Worm (Caenorhabditis elegans): ENCODE results near the gene yars-2.

Gene yars-2

DNA sequence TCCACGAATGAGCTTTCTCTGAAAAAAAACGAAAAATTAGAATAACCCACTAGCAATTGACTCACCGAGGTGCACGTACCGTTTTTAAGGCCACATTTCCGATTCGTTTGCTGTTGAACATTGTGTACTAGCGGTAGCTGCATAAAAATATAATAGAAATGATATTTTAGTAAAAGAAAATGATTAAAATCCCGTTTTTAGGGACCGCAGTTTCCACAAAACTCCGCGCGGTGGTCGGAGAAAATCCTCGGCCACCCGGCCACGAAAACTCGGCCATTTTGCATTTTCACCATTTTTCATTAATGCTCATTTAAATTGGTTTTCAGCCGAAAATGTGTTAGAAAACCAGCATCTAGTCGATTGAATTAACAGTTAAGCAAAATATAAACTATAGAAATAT is at the start of gene yars-2:
Gene yars-2 (minus strand): TSS at position 249 of the 400 bp plus-strand sequence.
- TF ChIP-seq unc-62 (GFP tag; optimal IDR thresholded peaks at IDR 0.05): no peak

- TF ChIP-seq unc-62 (GFP tag; optimal IDR thresholded peaks at IDR 0.05): no peak
Observed at ce11 chrIV:4760378-4761084, 48.1 kb upstream of the yars-2 start, which contains the start of the genes memi-1 and cyp-31A3. Gene memi-1, minus strand, starts transcription at chrIV:4760428. Gene cyp-31A3, plus strand, starts transcription at chrIV:4761049.

- no peak for TF ChIP-seq unc-62 (GFP tag; optimal IDR thresholded peaks at IDR 0.05)
Observed at ce11 chrIV:4758659-4759058, 46.2 kb upstream of the yars-2 start, which contains the start of gene Y17G9B.8. Gene Y17G9B.8, minus strand, starts transcription at chrIV:4758840.

- no peak for TF ChIP-seq unc-62 (GFP tag; optimal IDR thresholded peaks at IDR 0.05)
Observed at ce11 chrIV:4755929-4756655, 43.7 kb upstream of the yars-2 start, which contains the start of the genes fbxb-77 and Y17G9B.11. Gene fbxb-77, minus strand, starts transcription at chrIV:4756157. Gene Y17G9B.11, plus strand, starts transcription at chrIV:4756605.

DNA sequence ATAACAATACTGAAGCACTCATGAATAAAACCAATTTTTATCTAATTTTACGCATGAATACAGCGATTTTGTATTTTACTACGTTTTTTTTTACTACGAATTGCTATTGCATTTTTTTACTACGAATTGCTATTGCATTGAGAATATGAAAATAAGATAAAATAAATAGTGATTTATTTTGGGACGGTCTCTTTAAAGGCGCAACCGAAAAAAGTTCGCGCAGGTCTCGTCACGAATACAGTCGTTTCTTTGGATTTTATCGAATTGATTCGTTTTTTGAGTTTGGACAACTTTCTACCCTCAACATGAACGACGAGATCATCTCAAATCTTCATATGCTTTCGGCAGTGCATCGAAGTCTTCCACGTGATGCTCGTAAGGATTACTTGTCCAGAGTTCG is 39.4 kb upstream of the yars-2 start, which contains the start of gene Y17G9B.4:
Gene Y17G9B.4 (plus strand): TSS at position 306 of the 400 bp plus-strand sequence.
- TF ChIP-seq unc-62 (GFP tag; optimal IDR thresholded peaks at IDR 0.05): no peak

DNA sequence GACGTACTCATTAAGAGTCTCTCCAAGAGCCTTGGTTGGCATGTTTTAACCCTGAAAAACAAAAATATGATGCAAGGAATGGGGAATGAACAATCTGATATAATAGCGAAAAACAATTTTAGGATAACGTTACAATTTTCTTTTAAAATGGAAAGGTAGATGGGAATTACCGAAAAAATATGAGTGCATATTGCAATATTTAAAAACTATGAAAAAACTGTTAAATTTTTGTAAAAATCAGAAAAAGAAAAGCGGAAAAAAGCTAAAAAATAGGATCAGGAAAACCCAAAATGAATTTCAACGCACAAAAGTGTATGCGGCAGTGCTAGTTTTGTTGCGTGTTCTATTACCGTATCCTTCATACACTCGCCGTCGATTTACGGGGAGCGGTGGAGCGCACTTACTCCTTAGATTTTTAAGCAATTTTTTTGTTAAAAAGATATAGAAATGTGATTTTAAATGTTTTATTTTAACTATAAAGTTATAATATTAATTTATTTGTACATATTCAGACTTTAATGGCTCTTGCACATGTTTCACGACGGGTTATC is 37.4 kb upstream of the yars-2 start, which contains the start of the genes rpl-20 and Y17G9B.5:
Gene rpl-20 (minus strand): TSS at position 51 of the 551 bp plus-strand sequence.
Gene Y17G9B.5 (plus strand): TSS at position 513 of the 551 bp plus-strand sequence.
- TF ChIP-seq unc-62 (GFP tag; optimal IDR thresholded peaks at IDR 0.05): peak; percentile 61

DNA sequence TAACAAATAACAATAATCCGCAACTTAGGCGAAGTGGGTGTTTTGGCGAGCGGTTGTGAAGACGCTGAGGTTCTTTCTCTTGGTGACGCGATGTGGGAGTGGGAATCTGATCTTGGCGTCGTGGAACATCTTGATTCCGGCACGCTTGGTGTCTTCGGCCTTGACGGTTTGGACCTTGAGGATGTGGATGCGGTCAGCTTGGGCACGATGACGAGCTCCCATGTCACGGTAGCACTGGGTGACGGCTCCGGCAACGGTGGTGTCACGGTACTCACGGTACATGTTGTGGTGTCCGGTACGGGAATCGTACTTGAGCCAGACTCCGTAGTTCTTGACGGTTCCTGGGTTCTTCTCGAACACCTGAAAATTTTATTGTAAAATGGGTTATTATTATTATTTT is 36.7 kb upstream of the yars-2 start:
- TF ChIP-seq unc-62 (GFP tag; optimal IDR thresholded peaks at IDR 0.05): no peak

- no peak for TF ChIP-seq unc-62 (GFP tag; optimal IDR thresholded peaks at IDR 0.05)
Observed at ce11 chrIV:4748408-4749105, 36.1 kb upstream of the yars-2 start, which contains the start of gene cyc-2.1. Gene cyc-2.1, minus strand, starts transcription at chrIV:4749012.

ce11 chrIV:4747553-4747952 is 35.1 kb upstream of the yars-2 start, which contains the start of gene tctn-1:
Gene tctn-1, minus strand, starts transcription at chrIV:4747832.
- no peak for TF ChIP-seq unc-62 (GFP tag; optimal IDR thresholded peaks at IDR 0.05)

DNA sequence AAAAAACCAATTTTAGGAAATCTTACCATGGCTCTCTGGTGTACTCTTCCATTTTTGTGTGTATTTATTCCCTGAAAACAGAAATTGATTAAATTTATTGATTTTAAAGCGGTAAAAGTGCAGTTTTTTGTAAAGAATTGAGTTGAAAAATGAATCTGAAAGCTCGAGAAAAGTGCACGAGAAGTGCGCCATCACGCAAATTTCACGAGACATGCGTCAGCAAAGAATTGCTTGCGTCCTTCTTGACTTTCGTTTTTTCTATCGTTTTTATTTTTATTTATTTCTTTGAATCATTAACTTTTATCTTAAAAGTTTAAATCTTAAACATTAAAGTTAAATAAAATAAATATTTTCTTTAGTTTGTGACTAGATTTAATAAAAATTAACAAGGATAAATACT is 33.0 kb upstream of the yars-2 start, which contains the start of gene timm-17B.1:
Gene timm-17B.1 (minus strand): TSS at position 71 of the 400 bp plus-strand sequence.
- no peak for TF ChIP-seq unc-62 (GFP tag; optimal IDR thresholded peaks at IDR 0.05)

DNA sequence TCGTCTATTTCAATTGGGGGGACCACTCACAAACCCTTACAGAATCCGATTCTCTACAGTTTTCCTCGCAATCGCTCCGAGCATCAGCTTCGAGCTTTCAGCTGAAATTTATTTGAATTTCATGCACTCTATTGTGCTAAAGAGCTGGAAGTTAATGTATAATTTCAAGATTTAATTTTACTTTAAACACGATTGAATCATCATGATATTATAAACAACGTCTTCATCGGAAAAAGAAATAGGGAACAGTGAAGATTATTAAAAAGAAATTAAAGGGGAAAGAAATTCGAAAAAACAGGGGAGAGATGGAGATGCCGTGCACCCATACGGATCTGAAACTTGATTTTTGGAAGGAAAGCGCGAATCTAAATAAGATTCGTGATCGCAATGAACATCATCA is 31.7 kb upstream of the yars-2 start, which contains the start of gene hoe-1:
Gene hoe-1 (minus strand): TSS at position 101 of the 400 bp plus-strand sequence.
- TF ChIP-seq unc-62 (GFP tag; optimal IDR thresholded peaks at IDR 0.05): no peak

DNA sequence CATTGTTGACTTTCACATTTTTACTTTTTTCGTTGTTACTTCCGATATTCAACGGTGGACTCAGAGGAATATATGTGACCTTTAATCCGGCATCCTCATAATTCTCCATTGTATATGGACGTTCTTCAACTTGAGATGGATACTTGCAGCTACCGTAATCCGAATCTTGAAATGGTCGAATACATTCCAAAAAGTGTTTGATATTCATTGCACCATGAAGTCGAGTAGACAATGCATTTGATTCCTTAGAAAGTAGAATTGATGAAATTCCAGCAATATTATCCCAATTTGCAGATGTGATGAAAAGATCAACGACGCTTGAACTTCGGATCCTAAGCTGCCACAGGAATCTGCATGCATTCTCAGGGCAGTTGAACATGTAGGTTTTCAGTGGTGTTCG is 30.1 kb upstream of the yars-2 start:
- no peak for TF ChIP-seq unc-62 (GFP tag; optimal IDR thresholded peaks at IDR 0.05)

ce11 chrIV:4737258-4737657 is 24.8 kb upstream of the yars-2 start, which contains the start of gene fbxb-78:
Gene fbxb-78, plus strand, starts transcription at chrIV:4737558.
- TF ChIP-seq unc-62 (GFP tag; optimal IDR thresholded peaks at IDR 0.05): no peak

- no peak for TF ChIP-seq unc-62 (GFP tag; optimal IDR thresholded peaks at IDR 0.05)
Observed at ce11 chrIV:4724562-4724961, 12.1 kb upstream of the yars-2 start, which contains the start of gene K08F11.1. Gene K08F11.1, plus strand, starts transcription at chrIV:4724862.

DNA sequence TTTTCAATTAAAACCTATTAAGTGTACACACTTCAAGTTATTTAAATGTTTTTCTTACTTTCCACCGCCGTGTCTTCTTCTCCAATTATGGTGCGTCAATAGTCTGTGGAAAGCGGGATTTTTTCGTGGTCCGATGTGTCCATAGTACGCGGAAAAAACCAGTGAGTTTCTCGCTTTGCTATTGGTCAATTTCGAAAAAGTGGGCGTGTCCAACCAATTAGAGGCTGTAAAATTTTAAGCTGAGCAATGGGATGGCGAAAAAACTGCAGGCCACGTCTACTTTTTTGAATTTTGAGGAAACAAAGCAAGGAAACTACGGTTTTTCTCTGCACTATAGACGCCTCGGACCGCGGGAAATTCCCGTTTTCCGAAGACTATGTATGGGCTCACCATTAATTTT is 11.3 kb upstream of the yars-2 start:
- TF ChIP-seq unc-62 (GFP tag; optimal IDR thresholded peaks at IDR 0.05): no peak

Data from whole organism, dauer.